Worm (Caenorhabditis elegans) whole organism, mixed stage, embryonic: ENCODE measurements around the gene sams-1.

Experiments
- blmp-1 ChIP-seq: fragments of 150-350 bp; optimal IDR thresholded peaks from 2 replicates; lab custom pipeline; 2014; ENCODE audit warnings: missing biosample characterization, missing genetic modification characterization
- tbx-8 ChIP-seq: fragments of 200-800 bp; sonication (Bioruptor generic); optimal IDR thresholded peaks from 2 replicates; lab custom pipeline; 2018; ENCODE audit warnings: mild to moderate bottlenecking, missing genetic modification characterization, moderate library complexity, missing compliant biosample characterization

- TF ChIP-seq blmp-1 (peak; percentile 44), tbx-8 (GFP tag; lab: Kevin White, UChicago) (peak; percentile 59)
Measured at ce11 chrX:11937343-11937935, 28.3 kb upstream of the sams-1 start.
